Worm (Caenorhabditis elegans) whole organism, late embryonic: ENCODE results near the gene F46B3.9.
A peak's percentile ranks its signal among the peaks of the same experiment; 100 is the strongest.

Source experiments
- C08G9.2 ChIP-seq: sonication (generic microtip); optimal IDR thresholded peaks from 2 replicates; lab custom pipeline; 2016; ENCODE audit warnings: mild to moderate bottlenecking, missing genetic modification characterization, moderate library complexity, missing compliant biosample characterization
- F13H6.1 ChIP-seq: sonication (generic microtip); optimal IDR thresholded peaks from 2 replicates; lab custom pipeline; 2016; ENCODE audit warnings: missing genetic modification characterization, missing compliant biosample characterization
- T23F11.4 ChIP-seq: fragments of 200-800 bp; sonication (Bioruptor generic); optimal IDR thresholded peaks from 2 replicates; lab custom pipeline; 2018; ENCODE audit warnings: mild to moderate bottlenecking, missing genetic modification characterization, missing compliant biosample characterization
- ama-1 ChIP-seq: fragments of 150-350 bp; optimal IDR thresholded peaks from 2 replicates; lab custom pipeline; 2014
- ceh-14 ChIP-seq: sonication (generic microtip); optimal IDR thresholded peaks from 2 replicates; lab custom pipeline; 2016; ENCODE audit warnings: missing genotype, missing genetic modification characterization, missing compliant biosample characterization
- ceh-19 ChIP-seq: fragments of 200-800 bp; sonication (Bioruptor generic); optimal IDR thresholded peaks from 2 replicates; lab custom pipeline; 2018; ENCODE audit warnings: mild to moderate bottlenecking, missing genetic modification characterization, missing compliant biosample characterization
- ceh-2 ChIP-seq: sonication (generic microtip); optimal IDR thresholded peaks from 2 replicates; lab custom pipeline; 2016; ENCODE audit warnings: missing genotype, missing genetic modification characterization, missing compliant biosample characterization
- ceh-24 ChIP-seq: sonication (generic microtip); optimal IDR thresholded peaks from 2 replicates; lab custom pipeline; 2016; ENCODE audit warnings: mild to moderate bottlenecking, missing genetic modification characterization, missing compliant biosample characterization
- ceh-30 ChIP-seq: fragments of 150-350 bp; optimal IDR thresholded peaks from 2 replicates; lab custom pipeline; 2014; ENCODE audit warnings: missing biosample characterization, missing genetic modification characterization
- ceh-31 ChIP-seq: sonication (generic microtip); optimal IDR thresholded peaks from 2 replicates; lab custom pipeline; 2016; ENCODE audit warnings: missing genetic modification characterization, missing compliant biosample characterization
- ceh-34 ChIP-seq: sonication (generic microtip); optimal IDR thresholded peaks from 2 replicates; lab custom pipeline; 2016; ENCODE audit warnings: mild to moderate bottlenecking, missing genetic modification characterization, missing compliant biosample characterization
- ceh-45 ChIP-seq: fragments of 200-800 bp; sonication (Bioruptor generic); IDR thresholded peaks from 2 replicates; pipeline ENCODE4 v1.3.6; 2022; ENCODE audit warnings: missing genetic modification reagents, missing genetic modification characterization, missing compliant biosample characterization
- ceh-48 ChIP-seq: sonication (generic microtip); optimal IDR thresholded peaks from 2 replicates; lab custom pipeline; 2016; ENCODE audit warnings: missing genetic modification characterization, inconsistent platforms, missing compliant biosample characterization
- ceh-6 ChIP-seq: fragments of 200-800 bp; sonication (Bioruptor generic); optimal IDR thresholded peaks from 2 replicates; lab custom pipeline; 2018; ENCODE audit warnings: mild to moderate bottlenecking, missing genetic modification characterization, missing compliant biosample characterization
- dmd-4 ChIP-seq: sonication (generic microtip); optimal IDR thresholded peaks from 2 replicates; lab custom pipeline; 2016; ENCODE audit warnings: borderline replicate concordance, missing genetic modification characterization, missing compliant biosample characterization
- dve-1 ChIP-seq: sonication (generic microtip); optimal IDR thresholded peaks from 2 replicates; lab custom pipeline; 2017; ENCODE audit warnings: antibody characterized with exemption, mild to moderate bottlenecking, missing genetic modification characterization, missing compliant biosample characterization
- elt-2 ChIP-seq: sonication (generic microtip); optimal IDR thresholded peaks from 2 replicates; lab custom pipeline; 2016; ENCODE audit warnings: missing genetic modification reagents, missing genetic modification characterization, missing compliant biosample characterization
- elt-4 ChIP-seq: sonication (generic microtip); optimal IDR thresholded peaks from 2 replicates; lab custom pipeline; 2016; ENCODE audit warnings: missing genetic modification characterization, missing compliant biosample characterization
- eyg-1 ChIP-seq: sonication (generic microtip); optimal IDR thresholded peaks from 2 replicates; lab custom pipeline; 2016; ENCODE audit warnings: missing genotype, missing genetic modification characterization, missing compliant biosample characterization
- fkh-10 ChIP-seq: fragments of 150-350 bp; optimal IDR thresholded peaks from 2 replicates; lab custom pipeline; 2014; ENCODE audit warnings: missing biosample characterization, missing genetic modification reagents, missing genetic modification characterization
- fkh-6 ChIP-seq: sonication (generic microtip); optimal IDR thresholded peaks from 2 replicates; lab custom pipeline; 2016; ENCODE audit warnings: missing genetic modification characterization, missing compliant biosample characterization
- gmeb-2 ChIP-seq: sonication (generic microtip); optimal IDR thresholded peaks from 2 replicates; lab custom pipeline; 2016; ENCODE audit warnings: missing genetic modification characterization, inconsistent platforms, missing compliant biosample characterization
- hlh-13 ChIP-seq: fragments of 200-800 bp; sonication (Bioruptor generic); optimal IDR thresholded peaks from 2 replicates; lab custom pipeline; 2018; ENCODE audit warnings: mild to moderate bottlenecking, missing genetic modification characterization, missing compliant biosample characterization
- hlh-30 ChIP-seq: sonication (generic microtip); optimal IDR thresholded peaks from 2 replicates; lab custom pipeline; 2017; ENCODE audit warnings: antibody characterized with exemption, missing genetic modification characterization, missing compliant biosample characterization; ENCODE audit not compliant: insufficient read depth
- hlh-6 ChIP-seq: sonication (generic microtip); optimal IDR thresholded peaks from 2 replicates; lab custom pipeline; 2016; ENCODE audit warnings: missing genotype, missing genetic modification characterization, missing compliant biosample characterization
- hlh-8 ChIP-seq: sonication (generic microtip); optimal IDR thresholded peaks from 2 replicates; lab custom pipeline; 2016; ENCODE audit warnings: missing genotype, missing genetic modification characterization, missing compliant biosample characterization
- lim-6 ChIP-seq: sonication (generic microtip); optimal IDR thresholded peaks from 2 replicates; lab custom pipeline; 2016; ENCODE audit warnings: missing genetic modification characterization, missing compliant biosample characterization
- lin-11 ChIP-seq: fragments of 200-800 bp; sonication (Bioruptor generic); optimal IDR thresholded peaks from 2 replicates; lab custom pipeline; 2018; ENCODE audit warnings: mild to moderate bottlenecking, missing genetic modification characterization, missing compliant biosample characterization
- nfya-1 ChIP-seq: sonication (generic microtip); optimal IDR thresholded peaks from 2 replicates; lab custom pipeline; 2017; ENCODE audit warnings: missing genetic modification characterization, mild to moderate bottlenecking, missing compliant biosample characterization, antibody characterized with exemption, moderate library complexity
- pax-1 ChIP-seq: fragments of 150-350 bp; optimal IDR thresholded peaks from 2 replicates; lab custom pipeline; 2014; ENCODE audit warnings: missing biosample characterization, missing genetic modification characterization
- pha-2 ChIP-seq: sonication (generic microtip); optimal IDR thresholded peaks from 2 replicates; lab custom pipeline; 2017; ENCODE audit warnings: mild to moderate bottlenecking, missing genetic modification characterization, missing compliant biosample characterization
- pha-4 ChIP-seq: fragments of 150-350 bp; optimal IDR thresholded peaks from 2 replicates; lab custom pipeline; 2018; ENCODE audit warnings: missing biosample characterization, missing genetic modification reagents, missing genetic modification characterization
- pros-1 ChIP-seq: fragments of 150-350 bp; optimal IDR thresholded peaks from 2 replicates; lab custom pipeline; 2014; ENCODE audit warnings: missing biosample characterization, missing genetic modification reagents, missing genetic modification characterization
- sox-2 ChIP-seq: fragments of 200-800 bp; sonication (Bioruptor generic); IDR thresholded peaks from 2 replicates; pipeline ENCODE4 v1.3.6; 2022; ENCODE audit warnings: missing genetic modification reagents, missing genetic modification characterization, missing compliant biosample characterization
- ttx-3 ChIP-seq: sonication (generic microtip); optimal IDR thresholded peaks from 2 replicates; lab custom pipeline; 2016; ENCODE audit warnings: missing genetic modification reagents, missing genetic modification characterization, missing compliant biosample characterization
- unc-3 ChIP-seq, 2 experiments: fragments of 200-800 bp in 1 of 2; sonication (Bioruptor generic) in 1 of 2; sonication (generic microtip) in 1 of 2; conservative IDR thresholded peaks in 1 of 2; optimal IDR thresholded peaks in 1 of 2; 2 replicates each; pipeline versions ENCODE4 v1.3.6 to Lab custom; 2016 to 2022; ENCODE audit warnings: missing compliant biosample characterization in 2 of 2, missing genetic modification characterization in 2 of 2, missing genetic modification reagents in 1 of 2
- unc-42 ChIP-seq: sonication (generic microtip); optimal IDR thresholded peaks from 2 replicates; lab custom pipeline; 2016; ENCODE audit warnings: missing genotype, missing genetic modification characterization, missing compliant biosample characterization
- unc-86 ChIP-seq: sonication (generic microtip); optimal IDR thresholded peaks from 2 replicates; lab custom pipeline; 2016; ENCODE audit warnings: missing genetic modification characterization, missing compliant biosample characterization
- zip-5 ChIP-seq: sonication (generic microtip); optimal IDR thresholded peaks from 2 replicates; lab custom pipeline; 2016; ENCODE audit warnings: missing genetic modification characterization, missing compliant biosample characterization

The F46B3.9 gene

ce11 chrV:20603014-20603413, 22.9 kb downstream of the F46B3.9 start, which contains the start of gene ttr-11:
Gene ttr-11 (plus strand): TSS chrV:20603314.
- TF ChIP-seq ceh-48 (tag; lab: Kevin White, UChicago) (no peak), F13H6.1 (tag; lab: Kevin White, UChicago) (no peak), dve-1 (tag; lab: Kevin White, UChicago) (no peak), unc-86 (no peak), unc-42 (no peak), nfya-1 (tag; lab: Kevin White, UChicago) (no peak), ama-1 (lab: Kevin White, UChicago) (no peak), T23F11.4 (no peak), elt-2 (tag; lab: Kevin White, UChicago) (no peak), fkh-6 (tag; lab: Kevin White, UChicago) (no peak)

DNA sequence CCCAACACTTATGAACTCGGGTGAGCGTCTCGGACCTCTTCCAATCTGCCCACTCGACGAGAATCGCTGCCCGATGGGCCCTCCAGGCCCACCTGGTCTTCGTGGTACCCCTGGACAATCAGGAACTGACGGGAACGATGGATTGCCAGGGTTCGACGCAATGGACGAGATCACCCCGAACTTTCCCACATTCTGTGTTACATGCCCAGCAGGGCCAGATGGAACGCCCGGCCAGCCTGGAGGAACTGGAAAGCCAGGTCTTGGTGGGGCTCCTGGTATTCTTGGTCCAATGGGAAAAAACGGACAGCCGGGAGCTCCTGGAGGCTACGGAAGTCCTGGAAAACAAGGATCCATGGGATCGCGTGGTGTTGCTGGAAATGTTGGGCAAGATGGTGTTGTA, 25.2 kb downstream of the F46B3.9 start:
- peak; percentile 7 for TF ChIP-seq ceh-31 (tag; lab: Kevin White, UChicago)
- peak; percentile 87 for TF ChIP-seq elt-4 (tag; lab: Kevin White, UChicago)
- TF ChIP-seq lim-6 (tag; lab: Kevin White, UChicago): no peak
- TF ChIP-seq ttx-3 (tag; lab: Kevin White, UChicago): no peak

DNA sequence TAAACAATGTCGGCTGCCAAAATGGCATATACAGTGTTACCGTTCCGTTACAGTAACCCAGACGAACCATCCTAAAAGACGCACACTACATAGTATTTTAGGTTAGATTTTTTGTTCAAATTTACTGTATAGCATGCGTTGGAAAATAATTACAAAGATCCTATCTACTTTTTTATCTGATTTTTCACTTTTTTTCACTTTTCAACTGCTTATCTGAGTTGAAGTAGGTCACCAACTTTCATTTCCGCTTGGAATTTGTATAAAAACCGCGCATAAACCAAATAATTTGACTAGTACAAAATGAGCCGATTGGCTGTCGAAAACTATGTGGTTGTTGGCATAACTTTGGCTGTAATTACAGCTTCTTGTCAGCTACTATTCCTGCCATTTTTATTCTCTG, 26.1 kb downstream of the F46B3.9 start, which contains the start of gene col-163:
TSS of gene col-163 (plus strand) at position 301 of the 400 bp plus-strand sequence.
- TF ChIP-seq hlh-8 (tag; lab: Kevin White, UChicago) (no peak), hlh-13 (GFP tag; lab: Kevin White, UChicago) (no peak), ttx-3 (tag; lab: Kevin White, UChicago) (no peak), pros-1 (tag; lab: Kevin White, UChicago) (no peak), sox-2 (GFP tag; lab: Robert Waterston, UW) (no peak)

DNA sequence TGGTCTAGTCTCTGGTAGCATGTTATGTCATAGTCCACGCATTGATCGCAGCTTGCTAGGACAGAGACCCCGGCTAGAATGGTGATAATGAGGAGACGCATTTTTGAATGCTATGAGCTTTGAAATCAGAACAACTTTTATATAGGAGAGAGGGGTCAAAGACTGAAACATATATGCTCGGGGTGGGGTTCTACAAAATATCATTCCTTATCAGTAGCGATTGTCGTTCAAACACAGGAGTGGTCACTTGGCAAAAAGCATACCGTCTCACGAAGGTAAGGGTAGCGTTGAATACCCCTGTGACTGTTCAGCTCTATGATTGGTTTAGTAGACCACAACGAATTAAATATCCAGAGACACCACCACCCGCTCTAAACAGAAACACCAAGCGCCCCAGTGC, 28.9 kb downstream of the F46B3.9 start, which contains the start of gene F46B3.1:
TSS of gene F46B3.1 (minus strand) at position 101 of the 400 bp plus-strand sequence.
- no peak for TF ChIP-seq fkh-6 (tag; lab: Kevin White, UChicago)
- TF ChIP-seq, all 69 proteins: peak for 0

ce11 chrV:20595653-20596052, 30.3 kb downstream of the F46B3.9 start, which contains the start of gene F26F2.11:
Gene F26F2.11 (minus strand): TSS chrV:20595753.
- no peak for TF ChIP-seq ceh-19 (GFP tag; lab: Kevin White, UChicago)
- no peak for TF ChIP-seq pha-4 (tag; lab: Kevin White, UChicago)
- TF ChIP-seq T23F11.4: no peak
- no peak for TF ChIP-seq ceh-34
- TF ChIP-seq ceh-30 (tag; lab: Kevin White, UChicago): no peak
- no peak for TF ChIP-seq ceh-45 (GFP tag; lab: Robert Waterston, UW)
- no peak for TF ChIP-seq pha-2

DNA sequence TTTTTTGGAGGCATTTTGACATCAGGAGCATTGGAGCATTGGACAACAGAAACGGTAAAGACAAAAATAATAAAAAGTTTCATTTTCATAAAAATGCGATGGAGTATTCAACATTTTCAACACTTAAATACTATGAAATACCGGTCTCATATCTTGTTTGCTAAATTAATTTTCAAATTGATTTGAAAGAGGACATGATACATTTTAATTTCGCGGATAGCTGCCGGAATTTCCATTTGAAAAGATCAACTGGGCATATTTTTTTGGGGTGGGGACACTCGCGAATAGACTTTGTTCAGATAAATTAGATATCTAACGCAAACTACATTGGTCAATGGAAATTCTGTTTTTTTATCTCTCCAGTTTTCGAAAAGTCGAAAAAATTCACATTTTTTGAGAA, 31.2 kb downstream of the F46B3.9 start, which contains the start of gene F26F2.10:
TSS of gene F26F2.10 (minus strand) at position 101 of the 400 bp plus-strand sequence.
- no peak for TF ChIP-seq zip-5 (tag; lab: Kevin White, UChicago)
- no peak for TF ChIP-seq dmd-4 (tag; lab: Kevin White, UChicago)
- no peak for TF ChIP-seq ceh-24 (tag; lab: Kevin White, UChicago)
- no peak for TF ChIP-seq elt-2 (tag; lab: Kevin White, UChicago)
- TF ChIP-seq pax-1 (tag; lab: Kevin White, UChicago): no peak

- TF ChIP-seq C08G9.2 (tag; lab: Kevin White, UChicago): no peak
- TF ChIP-seq ceh-6 (GFP tag; lab: Kevin White, UChicago): no peak
- no peak for TF ChIP-seq eyg-1 (tag; lab: Kevin White, UChicago)
- no peak for TF ChIP-seq hlh-6
- TF ChIP-seq hlh-30 (tag; lab: Kevin White, UChicago): peak; percentile 76
- peak; percentile 31 for TF ChIP-seq lin-11 (tag; lab: Kevin White, UChicago)
- peak; percentile 60 for TF ChIP-seq ceh-14 (tag; lab: Kevin White, UChicago)
- peak; percentile 34 for TF ChIP-seq ceh-48 (tag; lab: Kevin White, UChicago)
- no peak for TF ChIP-seq pax-1 (tag; lab: Kevin White, UChicago)
- peak; percentile 34 for TF ChIP-seq ceh-30 (tag; lab: Kevin White, UChicago)
- no peak for TF ChIP-seq unc-3 (GFP tag; conservative IDR thresholded peaks at IDR 0.05; lab: Robert Waterston, UW)
- TF ChIP-seq unc-3 (tag; optimal IDR thresholded peaks at IDR 0.05; lab: Kevin White, UChicago): peak; percentile 41
- no peak for TF ChIP-seq lim-6 (tag; lab: Kevin White, UChicago)
- TF ChIP-seq ttx-3 (tag; lab: Kevin White, UChicago): peak; percentile 38
- TF ChIP-seq ceh-2: no peak
- peak; percentile 20 for TF ChIP-seq gmeb-2
- no peak for TF ChIP-seq fkh-10 (GFP tag; lab: Kevin White, UChicago)
- TF ChIP-seq unc-86: peak; percentile 51
Observed at ce11 chrV:20580511-20581040, 45.4 kb downstream of the F46B3.9 start, which contains the start of gene F26F2.7. Gene F26F2.7 (plus strand): TSS chrV:20580990.
